Fruit fly (Drosophila melanogaster): ENCODE results near the gene Rel.

The Rel gene

DNA sequence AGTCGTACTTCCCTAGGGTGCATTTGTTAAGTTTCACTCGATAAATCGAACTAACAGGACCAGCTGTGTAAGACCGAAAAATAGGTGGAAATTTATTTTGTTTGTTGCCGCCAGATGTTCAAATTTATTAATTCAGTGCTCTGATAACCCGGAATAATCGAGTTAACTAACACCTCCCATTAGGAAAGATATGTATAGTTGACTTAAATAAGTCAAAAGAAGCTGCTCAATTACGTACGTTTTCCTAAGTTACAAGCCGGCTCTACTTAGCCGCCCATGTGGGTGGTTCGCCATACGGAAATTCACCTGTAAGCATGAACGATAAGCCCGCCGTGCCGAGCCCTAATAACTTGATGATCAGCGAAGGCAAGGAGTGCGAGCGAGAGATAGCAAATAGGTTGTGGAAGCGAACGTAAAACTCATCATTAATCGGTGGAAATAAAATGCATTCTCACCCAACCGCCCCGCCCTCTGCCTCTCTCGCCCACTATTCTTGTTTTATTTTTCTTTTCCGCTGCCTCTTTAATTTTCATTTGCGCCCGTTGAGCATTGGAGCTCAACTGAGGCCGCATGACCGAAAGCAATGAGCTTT is 6.2 kb upstream of the Rel start (continued):
- TF ChIP-seq dmrt11E (tag; optimal IDR thresholded peaks at IDR 0.05) (no peak), chinmo (GFP tag; IDR thresholded peaks at IDR 0.05; ENCODE audit: partially characterized antibody) (no peak), CG4404 (GFP tag; IDR thresholded peaks at IDR 0.05) (no peak), CG16813 (GFP tag; IDR thresholded peaks at IDR 0.05; ENCODE audit: partially characterized antibody) (no peak), mirr (GFP tag; optimal IDR thresholded peaks at IDR 0.05) (no peak), luna (GFP tag; optimal IDR thresholded peaks at IDR 0.05) (no peak), Xbp1 (GFP tag; optimal IDR thresholded peaks at IDR 0.05) (peak; percentile 28), hb (GFP tag; IDR thresholded peaks at IDR 0.05; ENCODE audit: partially characterized antibody) (no peak), CG10979 (tag; optimal IDR thresholded peaks at IDR 0.05) (peak; percentile 28), CG13775 (GFP tag; optimal IDR thresholded peaks at IDR 0.05) (peak; percentile 53), fd96Cb (tag; optimal IDR thresholded peaks at IDR 0.05) (peak; percentile 65), gcm (GFP tag; optimal IDR thresholded peaks at IDR 0.05) (no peak), lola (GFP tag; optimal IDR thresholded peaks at IDR 0.05) (peak in 1 of 3 experiments; percentile 26), CG17186 (GFP tag; optimal IDR thresholded peaks at IDR 0.05) (no peak), CG8359 (GFP tag; optimal IDR thresholded peaks at IDR 0.05; ENCODE audit: borderline replicate concordance) (peak; percentile 7), Aef1 (GFP tag; IDR thresholded peaks at IDR 0.05) (no peak), sd (tag; optimal IDR thresholded peaks at IDR 0.05) (no peak), CG10274 (GFP tag; optimal IDR thresholded peaks at IDR 0.05) (peak; percentile 9), CG8388 (GFP tag; optimal IDR thresholded peaks at IDR 0.05) (peak; percentile 24), CG9609 (GFP tag; optimal IDR thresholded peaks at IDR 0.05) (peak; percentile 33), Poxn (GFP tag; IDR thresholded peaks at IDR 0.05) (no peak), CG5953 (GFP tag; IDR thresholded peaks at IDR 0.05) (no peak), CG7745 (tag; optimal IDR thresholded peaks at IDR 0.05) (no peak), CG16863 (GFP tag; optimal IDR thresholded peaks at IDR 0.05) (peak; percentile 8), CG8765 (GFP tag; IDR thresholded peaks at IDR 0.05) (no peak), CG5180 (GFP tag; optimal IDR thresholded peaks at IDR 0.05) (peak; percentile 55), Atf3 (GFP tag; optimal IDR thresholded peaks at IDR 0.05) (no peak), CG2889 (GFP tag; IDR thresholded peaks at IDR 0.05) (no peak), Six4 (GFP tag; optimal IDR thresholded peaks at IDR 0.05) (no peak), prd (optimal IDR thresholded peaks at IDR 0.05) (no peak), prd (GFP tag; IDR thresholded peaks at IDR 0.05) (no peak), otp (GFP tag; IDR thresholded peaks at IDR 0.05) (no peak), CG11696 (GFP tag; IDR thresholded peaks at IDR 0.05) (no peak), twi (tag; optimal IDR thresholded peaks at IDR 0.05) (peak; percentile 11), Stat92E (GFP tag; optimal IDR thresholded peaks at IDR 0.05) (no peak), tll (GFP tag; optimal IDR thresholded peaks at IDR 0.05) (no peak), zen2 (GFP tag; IDR thresholded peaks at IDR 0.05; ENCODE audit: partially characterized antibody) (no peak), CG7987 (GFP tag; optimal IDR thresholded peaks at IDR 0.05) (no peak), tx (GFP tag; optimal IDR thresholded peaks at IDR 0.05) (peak; percentile 47), kni (GFP tag; optimal IDR thresholded peaks at IDR 0.05) (no peak), yki (optimal IDR thresholded peaks at IDR 0.05) (no peak), zf30C (GFP tag; optimal IDR thresholded peaks at IDR 0.05) (no peak), Dfd (GFP tag; optimal IDR thresholded peaks at IDR 0.05) (no peak), CG12236 (GFP tag; optimal IDR thresholded peaks at IDR 0.05) (no peak), CG6683 (GFP tag; optimal IDR thresholded peaks at IDR 0.05) (no peak), Doc3 (GFP tag; IDR thresholded peaks at IDR 0.05; ENCODE audit: partially characterized antibody) (no peak), Hand (GFP tag; optimal IDR thresholded peaks at IDR 0.05) (peak; percentile 3), CG8089 (GFP tag; optimal IDR thresholded peaks at IDR 0.05) (no peak), Ravus (GFP tag; IDR thresholded peaks at IDR 0.05) (no peak), Mad (GFP tag; optimal IDR thresholded peaks at IDR 0.05) (no peak)
